Worm (Caenorhabditis elegans) whole organism, young adult: ENCODE data around the gene R166.3.

Experiments
- F22D6.2 ChIP-seq: sonication (generic microtip); optimal IDR thresholded peaks from 2 replicates; lab custom pipeline; 2016; ENCODE audit warnings: mild to moderate bottlenecking, missing genetic modification characterization, missing compliant biosample characterization
- ama-1 ChIP-seq, 3 experiments: fragments of 150-350 bp in 1 of 3; sonication (generic microtip) in 2 of 3; optimal IDR thresholded peaks; 2 replicates each; lab custom pipeline; 2014 to 2018; ENCODE audit warnings: missing biosample characterization in 2 of 3, missing genetic modification characterization in 2 of 3, missing genetic modification reagents in 2 of 3
- atf-7 ChIP-seq: sonication (generic microtip); optimal IDR thresholded peaks from 2 replicates; lab custom pipeline; 2017; ENCODE audit warnings: mild to moderate bottlenecking, missing genetic modification characterization, missing compliant biosample characterization
- cebp-2 ChIP-seq: fragments of 200-800 bp; sonication (Bioruptor generic); IDR thresholded peaks from 2 replicates; pipeline ENCODE4 v1.3.6; 2022; ENCODE audit warnings: missing genetic modification characterization, missing compliant biosample characterization
- dpl-1 ChIP-seq: fragments of 150-350 bp; optimal IDR thresholded peaks from 2 replicates; lab custom pipeline; 2014; ENCODE audit warnings: missing biosample characterization, missing genetic modification reagents, missing genetic modification characterization
- egl-18 ChIP-seq: fragments of 200-800 bp; sonication (Bioruptor generic); IDR thresholded peaks from 2 replicates; pipeline ENCODE4 v1.3.6; 2022; ENCODE audit warnings: missing genetic modification reagents, missing genetic modification characterization, missing compliant biosample characterization
- hmg-1.2 ChIP-seq: fragments of 200-800 bp; sonication (Bioruptor generic); IDR thresholded peaks from 2 replicates; pipeline ENCODE4 v1.3.6; 2022; ENCODE audit warnings: missing genetic modification reagents, missing genetic modification characterization, missing compliant biosample characterization
- hsf-1 ChIP-seq: fragments of 200-800 bp; sonication (Bioruptor generic); IDR thresholded peaks from 2 replicates; pipeline ENCODE4 v1.3.6; 2022; ENCODE audit warnings: missing genetic modification reagents, missing genetic modification characterization, missing compliant biosample characterization
- lin-35 ChIP-seq, 3 experiments: fragments of 150-350 bp in 2 of 3; sonication (generic microtip) in 1 of 3; optimal IDR thresholded peaks; 2 replicates each; lab custom pipeline; 2014 to 2018; ENCODE audit warnings: missing biosample characterization in 3 of 3, missing genetic modification characterization in 3 of 3, missing genetic modification reagents in 3 of 3
- lir-1 ChIP-seq: fragments of 200-800 bp; sonication (Bioruptor generic); conservative IDR thresholded peaks from 2 replicates; pipeline ENCODE4 v1.3.6; 2022; ENCODE audit warnings: missing genetic modification reagents, missing genetic modification characterization, missing compliant biosample characterization
- lsy-27 ChIP-seq: sonication (generic microtip); optimal IDR thresholded peaks from 2 replicates; lab custom pipeline; 2017; ENCODE audit warnings: missing genetic modification characterization, mild to moderate bottlenecking, missing compliant biosample characterization, antibody characterized with exemption, missing genotype, borderline replicate concordance; ENCODE audit not compliant: insufficient read depth
- nhr-27 ChIP-seq: fragments of 200-800 bp; sonication (Bioruptor generic); optimal IDR thresholded peaks from 2 replicates; lab custom pipeline; 2018; ENCODE audit warnings: mild to moderate bottlenecking, missing genetic modification characterization, moderate library complexity, missing compliant biosample characterization
- nhr-90 ChIP-seq: sonication (generic microtip); optimal IDR thresholded peaks from 2 replicates; lab custom pipeline; 2016; ENCODE audit warnings: missing genotype, mild to moderate bottlenecking, missing genetic modification characterization, missing compliant biosample characterization

- TF ChIP-seq egl-18 (GFP tag; lab: Robert Waterston, UW) (no peak), dpl-1 (GFP tag; lab: Kevin White, UChicago) (no peak), lsy-27 (tag; lab: Kevin White, UChicago) (no peak), atf-7 (tag; lab: Kevin White, UChicago) (no peak), nhr-90 (tag; lab: Kevin White, UChicago) (no peak), lin-35 (GFP tag; optimal IDR thresholded peaks at IDR 0.05; lab: Kevin White, UChicago) (no peak), ama-1 (optimal IDR thresholded peaks at IDR 0.05; lab: Kevin White, UChicago) (no peak), ama-1 (GFP tag; optimal IDR thresholded peaks at IDR 0.05; lab: Kevin White, UChicago) (no peak), hsf-1 (GFP tag; lab: Robert Waterston, UW) (no peak), hmg-1.2 (GFP tag; lab: Robert Waterston, UW) (no peak), F22D6.2 (tag; lab: Kevin White, UChicago) (no peak), nhr-27 (tag; lab: Kevin White, UChicago) (no peak), cebp-2 (GFP tag; lab: Robert Waterston, UW) (no peak), lir-1 (no peak)
These were observed 44.9 kb upstream of the R166.3 start, which contains the start of gene algn-9 for ce11 chrII:10584036-10584435.
